Fruit fly (Drosophila melanogaster): ENCODE measurements around the gene CG2076.
"Not testable (repeated sequence)": the region's sequence is repeated elsewhere in the genome, so short reads cannot be mapped to it uniquely, and the experiment has no call there.

The CG2076 gene

dm6 chrX:11095973-11096372 is 6.0 kb downstream of the CG2076 start, which contains the start of gene CG42249:
TSS of gene CG42249 (plus strand) at chrX:11096273.
- not testable (repeated sequence) for TF ChIP-seq CG17806 (tag; optimal IDR thresholded peaks at IDR 0.05); rn (GFP tag; IDR thresholded peaks at IDR 0.05); CG4496 (GFP tag; IDR thresholded peaks at IDR 0.05)

dm6 chrX:11108148-11108844 is 18.3 kb downstream of the CG2076 start, which contains the start of gene Hsp60A:
TSS of gene Hsp60A (plus strand) at chrX:11108482.
- no peak for TF ChIP-seq D1 (tag; optimal IDR thresholded peaks at IDR 0.05)
- peak; percentile 5 for TF ChIP-seq Pif1B (GFP tag; optimal IDR thresholded peaks at IDR 0.05)
- no peak for TF ChIP-seq CG13204 (GFP tag; optimal IDR thresholded peaks at IDR 0.05)
- TF ChIP-seq EcR (GFP tag; optimal IDR thresholded peaks at IDR 0.05), result no peak
- TF ChIP-seq CG14655 (GFP tag; optimal IDR thresholded peaks at IDR 0.05), result no peak
- no peak for TF ChIP-seq gl (tag; optimal IDR thresholded peaks at IDR 0.05)
- TF ChIP-seq CG12605 (GFP tag; IDR thresholded peaks at IDR 0.05), result no peak
- no peak for TF ChIP-seq Pif1A (GFP tag; optimal IDR thresholded peaks at IDR 0.05)
- peak; percentile 40 for TF ChIP-seq CG9948 (tag; optimal IDR thresholded peaks at IDR 0.05)
- 0 out of 2 replicates have a peak, but pooled peaks have one; percentile 15 for TF ChIP-seq CG32121 (GFP tag; IDR thresholded peaks at IDR 0.05)
- TF ChIP-seq CG17806 (tag; optimal IDR thresholded peaks at IDR 0.05), result peak; percentile 23
- TF ChIP-seq CG34367 (tag; optimal IDR thresholded peaks at IDR 0.05), result peak; percentile 20
- TF ChIP-seq Snoo (tag; optimal IDR thresholded peaks at IDR 0.05), result peak; percentile 24
- peak; percentile 54 for TF ChIP-seq CG4496 (GFP tag; IDR thresholded peaks at IDR 0.05)
- TF ChIP-seq CG10348 (GFP tag; IDR thresholded peaks at IDR 0.05), result no peak
- peak; percentile 35 for TF ChIP-seq CG15710 (tag; optimal IDR thresholded peaks at IDR 0.05)
- 0 out of 3 replicates have a peak, but pooled peaks have one; percentile 26 for TF ChIP-seq fd96Ca (GFP tag; IDR thresholded peaks at IDR 0.05)
- TF ChIP-seq CG8159 (tag; optimal IDR thresholded peaks at IDR 0.05), result peak; percentile 46
- TF ChIP-seq rn (GFP tag; IDR thresholded peaks at IDR 0.05), result no peak
- peak; percentile 39; the same call in 1 of the 2 replicates for TF ChIP-seq Ets98B (GFP tag; IDR thresholded peaks at IDR 0.05)
- no peak for TF ChIP-seq CG8301 (tag; optimal IDR thresholded peaks at IDR 0.05)

- peak; percentile 22 for TF ChIP-seq CG9948 (tag; optimal IDR thresholded peaks at IDR 0.05)
- TF ChIP-seq CG10348 (GFP tag; IDR thresholded peaks at IDR 0.05), result no peak
- TF ChIP-seq Ets98B (GFP tag; IDR thresholded peaks at IDR 0.05), result no peak; the same call in 1 of the 2 replicates
- no peak for TF ChIP-seq Pif1B (GFP tag; optimal IDR thresholded peaks at IDR 0.05)
- no peak for TF ChIP-seq CG14655 (GFP tag; optimal IDR thresholded peaks at IDR 0.05)
- TF ChIP-seq gl (tag; optimal IDR thresholded peaks at IDR 0.05), result no peak
- TF ChIP-seq CG4496 (GFP tag; IDR thresholded peaks at IDR 0.05), result peak; percentile 52; the same call in 1 of the 3 replicates
- no peak for TF ChIP-seq D1 (tag; optimal IDR thresholded peaks at IDR 0.05)
- no peak for TF ChIP-seq CG12605 (GFP tag; IDR thresholded peaks at IDR 0.05)
- no peak for TF ChIP-seq CG13204 (GFP tag; optimal IDR thresholded peaks at IDR 0.05)
- peak; percentile 47; the same call in 1 of the 2 replicates for TF ChIP-seq CG32121 (GFP tag; IDR thresholded peaks at IDR 0.05)
- no peak for TF ChIP-seq CG34367 (tag; optimal IDR thresholded peaks at IDR 0.05)
- peak; percentile 20 for TF ChIP-seq CG15710 (tag; optimal IDR thresholded peaks at IDR 0.05)
- no peak for TF ChIP-seq CG17806 (tag; optimal IDR thresholded peaks at IDR 0.05)
- TF ChIP-seq EcR (GFP tag; optimal IDR thresholded peaks at IDR 0.05), result no peak
- no peak for TF ChIP-seq rn (GFP tag; IDR thresholded peaks at IDR 0.05)
- no peak for TF ChIP-seq Pif1A (GFP tag; optimal IDR thresholded peaks at IDR 0.05)
- TF ChIP-seq Snoo (tag; optimal IDR thresholded peaks at IDR 0.05), result no peak
- TF ChIP-seq fd96Ca (GFP tag; IDR thresholded peaks at IDR 0.05), result 0 out of 3 replicates have a peak, but pooled peaks have one; percentile 31
These were observed 18.9 kb downstream of the CG2076 start for dm6 chrX:11108845-11109450.

dm6 chrX:11109670-11110069 is 19.7 kb downstream of the CG2076 start:
- TF ChIP-seq D1 (tag; optimal IDR thresholded peaks at IDR 0.05), result no peak
- no peak for TF ChIP-seq CG4496 (GFP tag; IDR thresholded peaks at IDR 0.05)
- TF ChIP-seq CG14655 (GFP tag; optimal IDR thresholded peaks at IDR 0.05), result no peak
- no peak for TF ChIP-seq CG34367 (tag; optimal IDR thresholded peaks at IDR 0.05)
- TF ChIP-seq fd96Ca (GFP tag; IDR thresholded peaks at IDR 0.05), result no peak
- no peak for TF ChIP-seq CG8301 (tag; optimal IDR thresholded peaks at IDR 0.05)
- no peak for TF ChIP-seq Pif1A (GFP tag; optimal IDR thresholded peaks at IDR 0.05)
- no peak for TF ChIP-seq EcR (GFP tag; optimal IDR thresholded peaks at IDR 0.05)
- TF ChIP-seq Pif1B (GFP tag; optimal IDR thresholded peaks at IDR 0.05), result no peak
- no peak for TF ChIP-seq rn (GFP tag; IDR thresholded peaks at IDR 0.05)
- TF ChIP-seq CG13204 (GFP tag; optimal IDR thresholded peaks at IDR 0.05), result no peak
- no peak for TF ChIP-seq gl (tag; optimal IDR thresholded peaks at IDR 0.05)
- no peak for TF ChIP-seq Snoo (tag; optimal IDR thresholded peaks at IDR 0.05)
- TF ChIP-seq CG10348 (GFP tag; IDR thresholded peaks at IDR 0.05), result no peak
- no peak for TF ChIP-seq CG12605 (GFP tag; IDR thresholded peaks at IDR 0.05)
- TF ChIP-seq CG17806 (tag; optimal IDR thresholded peaks at IDR 0.05), result no peak
- TF ChIP-seq CG8159 (tag; optimal IDR thresholded peaks at IDR 0.05), result no peak
- no peak for TF ChIP-seq CG15710 (tag; optimal IDR thresholded peaks at IDR 0.05)
- no peak for TF ChIP-seq Ets98B (GFP tag; IDR thresholded peaks at IDR 0.05)

dm6 chrX:11123561-11123960 is 33.6 kb downstream of the CG2076 start:
- TF ChIP-seq CG4496 (GFP tag; IDR thresholded peaks at IDR 0.05), result 0 out of 3 replicates have a peak, but pooled peaks have one; percentile 20
- peak; percentile 8 for TF ChIP-seq CG9948 (tag; optimal IDR thresholded peaks at IDR 0.05)
- no peak for TF ChIP-seq Snoo (tag; optimal IDR thresholded peaks at IDR 0.05)
- no peak for TF ChIP-seq CG12605 (GFP tag; IDR thresholded peaks at IDR 0.05)
- peak; percentile 66 for TF ChIP-seq CG34367 (tag; optimal IDR thresholded peaks at IDR 0.05)
- TF ChIP-seq Ets98B (GFP tag; IDR thresholded peaks at IDR 0.05), result no peak
- TF ChIP-seq gl (tag; optimal IDR thresholded peaks at IDR 0.05), result peak; percentile 72
- no peak for TF ChIP-seq EcR (GFP tag; optimal IDR thresholded peaks at IDR 0.05)
- no peak for TF ChIP-seq Pif1B (GFP tag; optimal IDR thresholded peaks at IDR 0.05)
- TF ChIP-seq CG15710 (tag; optimal IDR thresholded peaks at IDR 0.05), result peak; percentile 50
- TF ChIP-seq Pif1A (GFP tag; optimal IDR thresholded peaks at IDR 0.05), result no peak
- TF ChIP-seq rn (GFP tag; IDR thresholded peaks at IDR 0.05), result no peak
